Worm (Caenorhabditis elegans): ENCODE data around the gene hint-3.

Gene hint-3

ce11 chrV:7735319-7735718 lies 25.0 kb upstream of the hint-3 start, which contains the start of gene srr-10:
TSS of gene srr-10 (plus strand) at chrV:7735619.
- no peak for TF ChIP-seq W03F9.2 (tag; optimal IDR thresholded peaks at IDR 0.05)
- no peak for TF ChIP-seq dao-5 (tag; optimal IDR thresholded peaks at IDR 0.05)
- TF ChIP-seq him-1 (tag; optimal IDR thresholded peaks at IDR 0.05): no peak

DNA sequence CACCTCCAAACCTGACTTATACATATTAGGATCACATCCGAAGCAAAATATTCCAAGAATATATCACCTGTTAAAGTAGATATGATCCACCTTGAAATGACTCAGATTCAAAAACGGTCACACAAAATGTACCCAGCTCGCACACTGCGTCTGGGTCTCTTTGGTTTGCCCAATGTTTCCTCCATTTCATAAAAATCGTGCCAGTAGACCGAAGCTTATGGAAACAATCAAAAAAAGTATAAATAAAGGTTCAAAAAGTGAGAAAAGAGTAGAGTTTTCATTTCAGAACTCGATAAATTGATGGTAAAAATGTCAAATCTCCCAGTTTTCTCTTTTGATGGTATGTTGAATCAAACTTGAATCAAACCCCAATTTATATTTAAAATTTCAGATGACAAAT lies 22.6 kb upstream of the hint-3 start, which contains the start of gene srr-9:
TSS of gene srr-9 (plus strand) at position 301 of the 400 bp plus-strand sequence.
- no peak for TF ChIP-seq him-1 (tag; optimal IDR thresholded peaks at IDR 0.05)
- no peak for TF ChIP-seq dao-5 (tag; optimal IDR thresholded peaks at IDR 0.05)
- TF ChIP-seq W03F9.2 (tag; optimal IDR thresholded peaks at IDR 0.05): no peak

DNA sequence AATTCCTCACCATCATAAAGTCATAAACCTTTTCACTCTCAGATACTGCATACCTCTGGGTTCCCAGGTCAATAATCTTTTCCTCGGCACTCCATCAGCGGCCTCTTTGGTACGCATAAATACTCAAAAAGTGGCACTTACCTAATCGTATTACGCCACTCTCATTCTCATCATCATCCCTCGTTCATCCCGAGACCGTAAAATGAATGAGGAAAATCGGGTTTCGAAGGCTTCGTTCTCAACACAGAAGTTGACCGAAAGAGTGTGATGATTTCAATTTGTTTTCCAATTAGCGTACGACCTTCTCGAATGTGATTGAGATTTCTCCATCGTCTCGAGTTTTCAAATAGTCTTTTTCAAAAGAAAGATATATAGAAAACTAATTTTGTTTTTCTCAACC lies 20.3 kb upstream of the hint-3 start:
- no peak for TF ChIP-seq him-1 (tag; optimal IDR thresholded peaks at IDR 0.05)
- TF ChIP-seq dao-5 (tag; optimal IDR thresholded peaks at IDR 0.05): no peak
- no peak for TF ChIP-seq W03F9.2 (tag; optimal IDR thresholded peaks at IDR 0.05)

DNA sequence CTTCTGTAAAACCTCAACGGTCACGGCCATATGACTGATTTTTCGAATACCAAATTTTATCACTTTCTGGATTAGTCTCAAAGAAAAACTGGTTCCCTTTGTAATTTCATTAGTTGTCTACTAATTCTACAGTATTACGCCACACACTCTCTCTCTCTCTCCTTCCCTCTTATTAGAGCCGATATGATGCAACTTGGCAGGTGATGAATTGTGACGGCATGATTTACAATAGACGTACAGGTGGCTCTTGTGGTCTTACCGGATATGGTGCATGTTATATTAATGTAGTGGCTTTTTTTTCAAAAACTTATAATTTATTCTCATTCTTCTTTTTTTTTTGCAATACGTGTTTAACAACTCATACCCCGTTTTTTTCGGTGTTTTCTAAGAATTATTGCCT lies 18.4 kb upstream of the hint-3 start:
- TF ChIP-seq W03F9.2 (tag; optimal IDR thresholded peaks at IDR 0.05) (no peak), dao-5 (tag; optimal IDR thresholded peaks at IDR 0.05) (no peak), him-1 (tag; optimal IDR thresholded peaks at IDR 0.05) (no peak)

- TF ChIP-seq W03F9.2 (tag; optimal IDR thresholded peaks at IDR 0.05): no peak
- TF ChIP-seq him-1 (tag; optimal IDR thresholded peaks at IDR 0.05): no peak
- no peak for TF ChIP-seq dao-5 (tag; optimal IDR thresholded peaks at IDR 0.05)
Measured at ce11 chrV:7742485-7742959, 17.8 kb upstream of the hint-3 start, which contains the start of gene fbxl-5. TSS of gene fbxl-5 (plus strand) at chrV:7742909.

DNA sequence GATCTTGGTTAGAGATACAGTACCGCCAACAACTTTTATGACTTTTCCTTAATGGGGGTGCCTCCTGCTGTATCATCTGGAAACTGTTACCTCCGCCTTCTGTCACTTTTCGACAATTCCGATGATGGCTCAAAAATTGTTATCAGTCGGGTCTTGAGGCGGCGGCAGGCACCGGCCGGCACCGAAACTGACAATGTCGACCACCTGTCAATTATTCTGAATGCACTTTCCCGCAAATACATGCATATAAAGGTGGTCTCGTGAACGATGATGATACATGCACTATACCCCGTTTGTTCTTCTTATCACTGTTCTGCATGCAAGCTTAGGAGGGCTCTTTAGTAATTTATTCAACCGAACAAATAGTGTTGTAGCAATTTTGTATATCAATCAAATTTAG lies 16.2 kb upstream of the hint-3 start:
- no peak for TF ChIP-seq him-1 (tag; optimal IDR thresholded peaks at IDR 0.05)
- no peak for TF ChIP-seq W03F9.2 (tag; optimal IDR thresholded peaks at IDR 0.05)
- TF ChIP-seq dao-5 (tag; optimal IDR thresholded peaks at IDR 0.05): no peak

DNA sequence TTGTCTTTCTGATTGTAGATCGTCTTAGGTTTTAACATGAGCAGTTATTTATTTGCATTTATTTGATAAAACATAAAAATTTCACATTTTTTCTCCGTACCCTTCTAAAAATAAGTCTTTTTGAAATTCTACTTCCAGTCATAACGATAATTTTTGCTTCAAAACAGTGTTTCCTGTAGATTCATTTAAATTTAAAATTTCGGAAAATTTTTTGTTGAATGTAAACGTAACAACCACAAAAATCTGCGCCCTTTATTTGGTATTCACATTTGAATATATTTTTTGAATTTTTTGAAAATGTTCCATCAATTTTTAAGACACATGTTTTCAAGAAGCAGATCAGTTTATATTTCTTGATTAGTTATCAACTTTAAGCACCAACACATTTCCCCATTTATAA lies 14.9 kb upstream of the hint-3 start:
- TF ChIP-seq dao-5 (tag; optimal IDR thresholded peaks at IDR 0.05) (no peak), W03F9.2 (tag; optimal IDR thresholded peaks at IDR 0.05) (no peak)

ce11 chrV:7745903-7746302 lies 14.4 kb upstream of the hint-3 start:
- TF ChIP-seq dao-5 (tag; optimal IDR thresholded peaks at IDR 0.05) (no peak), him-1 (tag; optimal IDR thresholded peaks at IDR 0.05) (no peak)

DNA sequence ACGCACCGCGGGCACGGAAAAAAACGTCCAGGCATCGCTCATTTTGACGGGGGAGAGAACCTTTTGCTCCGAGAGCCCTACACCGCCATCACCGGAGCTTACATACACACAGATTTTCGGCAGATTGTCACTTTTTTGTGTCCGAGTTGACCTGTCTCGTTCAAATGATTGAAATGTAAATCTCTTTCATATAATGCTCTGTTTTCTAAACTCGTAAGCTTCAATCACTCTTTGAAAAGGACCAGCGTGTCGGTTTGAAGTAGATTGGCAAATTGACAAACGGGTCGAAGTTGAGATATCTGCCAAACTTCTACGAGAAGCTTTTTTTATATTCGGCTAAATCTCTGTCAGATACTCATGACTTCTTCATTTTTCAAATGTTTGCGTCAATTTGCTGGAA lies 13.1 kb upstream of the hint-3 start:
- TF ChIP-seq W03F9.2 (tag; optimal IDR thresholded peaks at IDR 0.05) (no peak), dao-5 (tag; optimal IDR thresholded peaks at IDR 0.05) (no peak), him-1 (tag; optimal IDR thresholded peaks at IDR 0.05) (no peak)

DNA sequence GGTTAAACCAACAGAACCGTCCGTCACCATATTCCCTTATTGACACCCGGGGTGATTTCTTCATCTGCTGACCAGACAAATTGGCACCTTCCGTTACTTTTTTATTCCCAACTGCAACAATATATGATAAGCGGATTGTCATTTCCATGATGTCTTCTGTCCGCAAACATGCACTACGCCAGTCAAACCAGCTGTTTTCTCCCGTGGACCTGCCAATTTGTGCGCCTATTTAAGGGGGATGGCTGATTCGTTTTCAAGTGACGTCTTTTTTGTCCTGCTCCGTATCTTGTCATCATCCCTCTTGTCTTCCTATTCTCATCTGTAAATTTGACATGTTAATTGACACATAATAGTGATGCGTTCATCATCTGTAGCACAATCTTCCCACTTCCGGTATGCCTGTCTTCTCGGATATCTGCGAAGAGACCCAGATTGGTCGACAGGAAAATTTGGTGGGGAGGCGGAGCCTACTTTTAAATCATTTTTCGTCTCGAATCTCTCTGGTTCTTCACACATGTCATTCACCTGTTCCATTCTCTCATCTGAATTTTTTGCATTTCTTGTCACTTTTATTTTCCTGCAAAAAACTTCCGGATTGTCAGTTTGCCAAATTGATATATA lies 12.2 kb upstream of the hint-3 start:
- no peak for TF ChIP-seq W03F9.2 (tag; optimal IDR thresholded peaks at IDR 0.05)
- no peak for TF ChIP-seq dao-5 (tag; optimal IDR thresholded peaks at IDR 0.05)
- TF ChIP-seq him-1 (tag; optimal IDR thresholded peaks at IDR 0.05): no peak

ce11 chrV:7749708-7750107 lies 10.6 kb upstream of the hint-3 start:
- no peak for TF ChIP-seq W03F9.2 (tag; optimal IDR thresholded peaks at IDR 0.05)
- no peak for TF ChIP-seq him-1 (tag; optimal IDR thresholded peaks at IDR 0.05)
- no peak for TF ChIP-seq dao-5 (tag; optimal IDR thresholded peaks at IDR 0.05)

- TF ChIP-seq dao-5 (tag; optimal IDR thresholded peaks at IDR 0.05): no peak
Measured at ce11 chrV:7754557-7754956, 5.7 kb upstream of the hint-3 start, which contains the start of gene T05B11.4. TSS of gene T05B11.4 (minus strand) at chrV:7754657.

- TF ChIP-seq him-1 (tag; optimal IDR thresholded peaks at IDR 0.05) (no peak), dao-5 (tag; optimal IDR thresholded peaks at IDR 0.05) (no peak), W03F9.2 (tag; optimal IDR thresholded peaks at IDR 0.05) (no peak)
Measured at ce11 chrV:7755991-7756390, 4.3 kb upstream of the hint-3 start.

DNA sequence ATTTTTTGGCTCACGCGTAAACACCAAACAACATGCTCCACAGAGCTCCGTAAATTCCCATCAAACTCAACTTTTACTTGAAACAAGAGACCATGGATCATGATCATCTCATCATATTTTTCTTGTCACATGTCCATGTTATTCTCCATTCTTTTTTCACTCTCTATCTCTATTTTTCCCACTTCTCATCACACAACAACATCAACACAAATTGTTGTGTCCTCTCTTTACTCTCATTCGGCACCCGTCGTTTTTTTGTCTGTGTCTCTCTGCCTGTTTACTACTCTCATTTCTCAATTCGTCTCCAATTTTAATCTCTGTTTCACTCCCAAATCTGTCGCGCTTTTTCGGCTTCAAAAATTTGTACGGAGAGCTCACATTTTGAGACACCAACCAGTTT lies 1.0 kb upstream of the hint-3 start:
- TF ChIP-seq him-1 (tag; optimal IDR thresholded peaks at IDR 0.05) (no peak), W03F9.2 (tag; optimal IDR thresholded peaks at IDR 0.05) (no peak), dao-5 (tag; optimal IDR thresholded peaks at IDR 0.05) (no peak)

DNA sequence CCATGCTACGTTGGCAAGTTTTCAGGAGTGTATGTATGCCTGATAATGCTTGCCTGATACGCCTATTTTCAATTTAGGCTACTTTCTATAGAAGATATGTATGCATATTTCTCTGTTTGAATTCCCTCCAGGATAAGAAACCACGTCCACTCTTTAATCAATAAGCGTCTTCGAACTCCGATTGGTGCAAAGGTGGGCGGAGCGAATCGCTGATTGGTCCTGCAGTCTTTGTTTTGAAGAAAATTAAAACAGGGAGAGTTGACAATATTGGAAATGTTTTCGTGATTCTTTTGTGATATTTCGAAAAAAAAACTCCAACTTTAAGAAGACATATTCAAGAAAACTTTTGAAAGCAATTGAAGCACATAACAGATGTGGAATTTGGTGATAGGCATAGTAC lies 1.6 kb downstream of the hint-3 start:
- TF ChIP-seq dao-5 (tag; optimal IDR thresholded peaks at IDR 0.05) (no peak), W03F9.2 (tag; optimal IDR thresholded peaks at IDR 0.05) (no peak), him-1 (tag; optimal IDR thresholded peaks at IDR 0.05) (no peak)

All from whole organism, L4/young adult.